Fruit fly (Drosophila melanogaster) whole organism, embryonic: Measurements from ENCODE around the gene Tom.

Experiments
- ATbp ChIP-seq: fragments of 200-800 bp; sonication (Bioruptor generic); optimal IDR thresholded peaks from 2 replicates; lab custom pipeline; 2017; ENCODE audit warnings: missing biosample characterization, mild to moderate bottlenecking, missing genetic modification characterization, missing genetic modification reagents
- B-H1 ChIP-seq: fragments of 200-800 bp; sonication (Bioruptor generic); IDR thresholded peaks from 3 replicates; pipeline ENCODE4 v1.3.6; 2022; ENCODE audit warnings: missing biosample characterization, missing genetic modification characterization
- B-H2 ChIP-seq: fragments of 200-800 bp; sonication (Bioruptor generic); optimal IDR thresholded peaks from 2 replicates; lab custom pipeline; 2018; ENCODE audit warnings: missing biosample characterization, mild to moderate bottlenecking, missing genetic modification characterization
- CG13894 ChIP-seq: fragments of 200-800 bp; sonication (Bioruptor generic); optimal IDR thresholded peaks from 3 replicates; lab custom pipeline; 2018; ENCODE audit warnings: missing biosample characterization, mild to moderate bottlenecking, missing genetic modification characterization, moderate library complexity
- CG17186 ChIP-seq: fragments of 200-800 bp; sonication (Bioruptor generic); optimal IDR thresholded peaks from 3 replicates; lab custom pipeline; 2017; ENCODE audit warnings: missing biosample characterization, missing genetic modification reagents, missing genetic modification characterization
- CG17612 ChIP-seq: fragments of 200-800 bp; sonication (Bioruptor generic); IDR thresholded peaks from 2 replicates; pipeline ENCODE4 v1.3.6; 2022; ENCODE audit warnings: missing biosample characterization, missing genetic modification characterization
- CG18599 ChIP-seq: fragments of 200-800 bp; sonication (Bioruptor generic); optimal IDR thresholded peaks from 3 replicates; lab custom pipeline; 2017; ENCODE audit warnings: missing biosample characterization, missing genetic modification characterization, mild to moderate bottlenecking, moderate library complexity, missing genetic modification reagents
- CG18764 ChIP-seq: fragments of 200-800 bp; sonication (Bioruptor generic); optimal IDR thresholded peaks from 3 replicates; lab custom pipeline; 2016; ENCODE audit warnings: missing biosample characterization, missing genetic modification characterization
- CG2199 ChIP-seq: fragments of 200-800 bp; sonication (Bioruptor generic); IDR thresholded peaks from 3 replicates; pipeline ENCODE4 v1.3.6; 2022; ENCODE audit warnings: missing biosample characterization, missing genetic modification characterization
- CG31441 ChIP-seq: fragments of 200-800 bp; sonication (Bioruptor generic); IDR thresholded peaks from 2 replicates; pipeline ENCODE4 v1.3.6; 2022; ENCODE audit warnings: missing biosample characterization, missing genetic modification characterization
- CG4360 ChIP-seq: fragments of 200-800 bp; sonication (Bioruptor generic); IDR thresholded peaks from 2 replicates; pipeline ENCODE4 v1.3.6; 2022; ENCODE audit warnings: missing biosample characterization, missing genetic modification characterization
- CG5953 ChIP-seq: fragments of 200-800 bp; sonication (Bioruptor generic); IDR thresholded peaks from 2 replicates; pipeline ENCODE4 v1.3.6; 2022; ENCODE audit warnings: missing biosample characterization, missing genetic modification characterization
- CG6254 ChIP-seq: fragments of 200-800 bp; sonication (Bioruptor generic); optimal IDR thresholded peaks from 3 replicates; lab custom pipeline; 2017; ENCODE audit warnings: mild to moderate bottlenecking, missing biosample characterization, missing genetic modification reagents, missing genetic modification characterization
- CG6791 ChIP-seq: fragments of 200-800 bp; sonication (Bioruptor generic); IDR thresholded peaks from 3 replicates; pipeline ENCODE4 v1.3.6; 2022; ENCODE audit warnings: missing biosample characterization, missing genetic modification characterization; ENCODE audit not compliant: partially characterized antibody
- CG7745 ChIP-seq: fragments of 200-800 bp; sonication (Bioruptor generic); optimal IDR thresholded peaks from 2 replicates; lab custom pipeline; 2018; ENCODE audit warnings: missing biosample characterization, mild to moderate bottlenecking, missing genetic modification characterization, moderate library complexity
- Chrac-16 ChIP-seq: fragments of 200-800 bp; sonication (Bioruptor generic); optimal IDR thresholded peaks from 3 replicates; lab custom pipeline; 2016; ENCODE audit warnings: missing biosample characterization, missing genetic modification characterization
- D19B ChIP-seq: fragments of 200-800 bp; sonication (Bioruptor generic); optimal IDR thresholded peaks from 2 replicates; lab custom pipeline; 2017; ENCODE audit warnings: missing biosample characterization, mild to moderate bottlenecking, missing genetic modification characterization
- Hr51 ChIP-seq, 2 experiments: fragments of 200-800 bp; sonication (Bioruptor generic); optimal IDR thresholded peaks; 2 replicates in 1 of 2; 3 replicates in 1 of 2; lab custom pipeline; 2016 to 2018; ENCODE audit warnings: missing biosample characterization in 2 of 2, missing genetic modification characterization in 2 of 2, mild to moderate bottlenecking in 1 of 2, moderate library complexity in 1 of 2
- MBD-R2 ChIP-seq: fragments of 200-800 bp; sonication (Bioruptor generic); IDR thresholded peaks from 2 replicates; pipeline ENCODE4 v1.3.6; 2022; ENCODE audit warnings: missing biosample characterization, missing genetic modification characterization
- Med ChIP-seq: fragments of 200-800 bp; sonication (Bioruptor generic); peaks from one replicate; lab custom pipeline; 2016; ENCODE audit warnings: missing biosample characterization, missing genetic modification characterization, mild to moderate bottlenecking, inconsistent platforms, moderate library complexity
- Stat92E ChIP-seq, 3 experiments: fragments of >200 bp in 2 of 3; fragments of 200-800 bp in 1 of 3; sonication (Bioruptor generic) in 1 of 3; optimal IDR thresholded peaks; 2 replicates each; lab custom pipeline; 2017 to 2019; ENCODE audit warnings: missing biosample characterization in 3 of 3, missing genetic modification characterization in 3 of 3, mild to moderate bottlenecking in 1 of 3, moderate library complexity in 1 of 3
- al ChIP-seq: fragments of 200-800 bp; sonication (Bioruptor generic); IDR thresholded peaks from 2 replicates; pipeline ENCODE4 v1.3.6; 2022; ENCODE audit warnings: missing biosample characterization, missing genetic modification characterization
- bab2 ChIP-seq: fragments of 200-800 bp; sonication (Bioruptor generic); optimal IDR thresholded peaks from 2 replicates; lab custom pipeline; 2016; ENCODE audit warnings: missing biosample characterization, missing genetic modification characterization
- bbx ChIP-seq: fragments of 200-800 bp; sonication (Bioruptor generic); IDR thresholded peaks from 2 replicates; pipeline ENCODE4 v1.3.6; 2022; ENCODE audit warnings: missing biosample characterization, missing genetic modification characterization; ENCODE audit not compliant: partially characterized antibody
- cad ChIP-seq: fragments of >200 bp; optimal IDR thresholded peaks from 2 replicates; lab custom pipeline; 2017; ENCODE audit warnings: missing biosample characterization, missing genetic modification characterization
- crol ChIP-seq: fragments of 200-800 bp; sonication (Bioruptor generic); IDR thresholded peaks from 2 replicates; pipeline ENCODE4 v1.3.6; 2022; ENCODE audit warnings: missing biosample characterization, missing genetic modification characterization
- crp ChIP-seq, 2 experiments: fragments of 200-800 bp; sonication (Bioruptor generic); optimal IDR thresholded peaks; 2 replicates in 1 of 2; 3 replicates in 1 of 2; lab custom pipeline; 2017; ENCODE audit warnings: missing biosample characterization in 2 of 2, missing genetic modification characterization in 2 of 2, mild to moderate bottlenecking in 1 of 2, moderate library complexity in 1 of 2
- dan ChIP-seq: fragments of 200-800 bp; sonication (Bioruptor generic); IDR thresholded peaks from 2 replicates; pipeline ENCODE4 v1.3.6; 2022; ENCODE audit warnings: missing biosample characterization, missing genetic modification characterization
- dm ChIP-seq: fragments of 200-800 bp; sonication (Bioruptor generic); optimal IDR thresholded peaks from 3 replicates; lab custom pipeline; 2016; ENCODE audit warnings: missing biosample characterization, missing genetic modification characterization
- gce ChIP-seq: fragments of 200-800 bp; sonication (Bioruptor generic); IDR thresholded peaks from 3 replicates; pipeline ENCODE4 v1.3.6; 2022; ENCODE audit warnings: missing biosample characterization, missing genetic modification characterization
- grau ChIP-seq: fragments of 200-800 bp; optimal IDR thresholded peaks from 3 replicates; lab custom pipeline; 2019; ENCODE audit warnings: missing biosample characterization, mild to moderate bottlenecking, missing genetic modification characterization, moderate library complexity
- gsb-n ChIP-seq: fragments of 200-800 bp; sonication (Bioruptor generic); optimal IDR thresholded peaks from 3 replicates; lab custom pipeline; 2018; ENCODE audit warnings: missing biosample characterization, mild to moderate bottlenecking, missing genetic modification characterization
- gt ChIP-seq: fragments of 200-800 bp; sonication (Bioruptor generic); IDR thresholded peaks from 2 replicates; pipeline ENCODE4 v1.3.6; 2022; ENCODE audit warnings: missing biosample characterization, missing genetic modification characterization
- jing ChIP-seq: fragments of 200-800 bp; sonication (Bioruptor generic); optimal IDR thresholded peaks from 2 replicates; lab custom pipeline; 2018; ENCODE audit warnings: missing biosample characterization, mild to moderate bottlenecking, missing genetic modification characterization
- jumu ChIP-seq: fragments of 200-800 bp; sonication (Bioruptor generic); optimal IDR thresholded peaks from 3 replicates; lab custom pipeline; 2016; ENCODE audit warnings: missing biosample characterization, missing genetic modification characterization
- kni ChIP-seq: fragments of 200-800 bp; sonication (Bioruptor generic); optimal IDR thresholded peaks from 3 replicates; lab custom pipeline; 2017; ENCODE audit warnings: mild to moderate bottlenecking, missing biosample characterization, missing genetic modification reagents, missing genetic modification characterization
- lmd ChIP-seq: fragments of 200-800 bp; sonication (Bioruptor generic); IDR thresholded peaks from 2 replicates; pipeline ENCODE4 v1.3.6; 2022; ENCODE audit warnings: missing biosample characterization, missing genetic modification characterization
- mam ChIP-seq: fragments of 200-800 bp; sonication (Bioruptor generic); optimal IDR thresholded peaks from 3 replicates; lab custom pipeline; 2016; ENCODE audit warnings: missing biosample characterization, missing genetic modification characterization
- nmo ChIP-seq: fragments of 200-800 bp; sonication (Bioruptor generic); optimal IDR thresholded peaks from 2 replicates; lab custom pipeline; 2018; ENCODE audit warnings: missing biosample characterization, mild to moderate bottlenecking, missing genetic modification characterization, moderate library complexity
- oc ChIP-seq: fragments of 200-800 bp; sonication (Bioruptor generic); optimal IDR thresholded peaks from 2 replicates; lab custom pipeline; 2018; ENCODE audit warnings: missing biosample characterization, mild to moderate bottlenecking, missing genetic modification characterization, moderate library complexity
- sd ChIP-seq: fragments of 200-800 bp; sonication (Bioruptor generic); optimal IDR thresholded peaks from 3 replicates; lab custom pipeline; 2018; ENCODE audit warnings: missing biosample characterization, mild to moderate bottlenecking, missing genetic modification characterization, moderate library complexity
- shn ChIP-seq: fragments of 200-800 bp; sonication (Bioruptor generic); optimal IDR thresholded peaks from 3 replicates; lab custom pipeline; 2016; ENCODE audit warnings: missing biosample characterization, missing genetic modification characterization
- slou ChIP-seq: fragments of 200-800 bp; sonication (Bioruptor generic); optimal IDR thresholded peaks from 3 replicates; lab custom pipeline; 2016; ENCODE audit warnings: missing biosample characterization, missing genetic modification characterization
- sqz ChIP-seq: fragments of 200-800 bp; sonication (Bioruptor generic); optimal IDR thresholded peaks from 3 replicates; lab custom pipeline; 2018; ENCODE audit warnings: missing biosample characterization, mild to moderate bottlenecking, missing genetic modification characterization
- ssp ChIP-seq: fragments of 200-800 bp; sonication (Bioruptor generic); IDR thresholded peaks from 2 replicates; pipeline ENCODE4 v1.3.6; 2022; ENCODE audit warnings: missing biosample characterization, missing genetic modification characterization
- tll ChIP-seq, 2 experiments: fragments of 200-800 bp in 1 of 2; fragments of >200 bp in 1 of 2; sonication (Bioruptor generic) in 1 of 2; optimal IDR thresholded peaks; 2 replicates each; lab custom pipeline; 2017 to 2019; ENCODE audit warnings: missing biosample characterization in 2 of 2, missing genetic modification characterization in 2 of 2, mild to moderate bottlenecking in 1 of 2, moderate library complexity in 1 of 2
- tup ChIP-seq: fragments of 200-800 bp; sonication (Bioruptor generic); optimal IDR thresholded peaks from 2 replicates; lab custom pipeline; 2016; ENCODE audit warnings: missing biosample characterization, mild to moderate bottlenecking, missing genetic modification characterization, moderate library complexity
- zen ChIP-seq: fragments of 200-800 bp; sonication (Bioruptor generic); optimal IDR thresholded peaks from 3 replicates; lab custom pipeline; 2018; ENCODE audit warnings: missing biosample characterization, mild to moderate bottlenecking, missing genetic modification characterization, moderate library complexity

Gene Tom

dm6 chr3L:14962729-14963128, 6.4 kb upstream of the Tom start (continued):
- TF ChIP-seq nmo (GFP tag; lab: Kevin White, UChicago) (no peak), al (GFP tag; lab: Robert Waterston, UW) (no peak), B-H2 (GFP tag; lab: Kevin White, UChicago) (no peak), Chrac-16 (GFP tag; lab: Kevin White, UChicago) (no peak), sqz (GFP tag; lab: Kevin White, UChicago) (peak; percentile 18), CG17186 (GFP tag; lab: Kevin White, UChicago) (no peak), D19B (GFP tag; lab: Kevin White, UChicago) (no peak), CG5953 (GFP tag; lab: Robert Waterston, UW) (no peak), jing (GFP tag; lab: Kevin White, UChicago) (no peak), CG18599 (GFP tag; lab: Kevin White, UChicago) (no peak), CG6791 (no peak), CG31441 (GFP tag; lab: Robert Waterston, UW) (no peak), CG7745 (tag; lab: Kevin White, UChicago) (peak; percentile 37), bab2 (no peak), zen (tag; lab: Kevin White, UChicago) (peak; percentile 3), kni (GFP tag; lab: Kevin White, UChicago) (peak; percentile 86), Stat92E (GFP tag; optimal IDR thresholded peaks at IDR 0.05; lab: Kevin White, UChicago) (peak in 1 of 3 experiments; percentile 48), cad (peak; percentile 22), B-H1 (GFP tag; lab: Robert Waterston, UW) (no peak), ssp (no peak), oc (no peak), crp (GFP tag; optimal IDR thresholded peaks at IDR 0.05; lab: Kevin White, UChicago) (no peak), gce (no peak), dan (GFP tag; lab: Robert Waterston, UW) (no peak), bbx (GFP tag; lab: Robert Waterston, UW) (no peak), dm (GFP tag; lab: Kevin White, UChicago) (no peak), slou (GFP tag; lab: Kevin White, UChicago) (no peak), CG18764 (GFP tag; lab: Kevin White, UChicago) (no peak), sd (tag; lab: Kevin White, UChicago) (no peak), Med (GFP tag; lab: Kevin White, UChicago) (no peak), mam (GFP tag; lab: Kevin White, UChicago) (no peak), gt (no peak), gsb-n (no peak), CG17612 (GFP tag; lab: Robert Waterston, UW) (no peak), CG2199 (GFP tag; lab: Robert Waterston, UW) (peak; percentile 88), tll (GFP tag; optimal IDR thresholded peaks at IDR 0.05; lab: Kevin White, UChicago) (peak in 1 of 2 experiments; percentile 31), lmd (GFP tag; lab: Robert Waterston, UW) (no peak), shn (no peak), ATbp (GFP tag; lab: Kevin White, UChicago) (no peak), MBD-R2 (GFP tag; lab: Robert Waterston, UW) (no peak), tup (GFP tag; lab: Kevin White, UChicago) (no peak), CG13894 (tag; lab: Kevin White, UChicago) (no peak), jumu (no peak), grau (tag; lab: Kevin White, UChicago) (no peak), Hr51 (GFP tag; optimal IDR thresholded peaks at IDR 0.05; lab: Kevin White, UChicago) (no peak), crol (GFP tag; lab: Robert Waterston, UW) (peak; percentile 92), CG6254 (GFP tag; lab: Kevin White, UChicago) (peak; percentile 32), CG4360 (GFP tag; lab: Robert Waterston, UW) (no peak)
